Worm (Caenorhabditis elegans): Measurements from ENCODE around the gene ttbk-3.
"Not testable (repeated sequence)": the region's sequence is repeated elsewhere in the genome, so short reads cannot be mapped to it uniquely, and the experiment has no call there.

The ttbk-3 gene

DNA sequence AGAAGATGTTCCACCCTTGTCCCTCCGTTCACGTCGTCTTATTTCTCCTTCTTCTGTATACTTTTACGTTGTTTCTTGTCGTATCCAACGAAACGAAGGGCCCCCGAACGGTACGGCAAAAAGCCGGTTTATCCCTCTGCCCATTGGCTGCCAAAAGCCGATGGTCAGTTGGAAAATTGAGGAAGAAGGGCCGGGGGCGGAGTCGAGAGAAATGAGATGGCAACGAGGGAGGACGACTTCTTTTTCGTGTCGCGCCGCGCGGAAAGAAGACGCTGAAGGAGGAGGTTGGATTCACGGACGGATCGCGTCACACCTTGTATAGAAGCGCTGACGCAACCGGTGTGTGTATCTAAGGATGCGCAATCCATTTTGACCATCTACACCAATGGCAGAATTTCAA lies 25.4 kb upstream of the ttbk-3 start:
- TF ChIP-seq tra-4 (tag; optimal IDR thresholded peaks at IDR 0.05) (no peak), flt-1 (GFP tag; IDR thresholded peaks at IDR 0.05) (no peak), tbx-37 (GFP tag; conservative IDR thresholded peaks at IDR 0.05) (no peak), ets-7 (tag; optimal IDR thresholded peaks at IDR 0.05) (no peak), F13C5.2 (tag; optimal IDR thresholded peaks at IDR 0.05) (no peak), tbx-11 (GFP tag; IDR thresholded peaks at IDR 0.05) (no peak), ama-1 (optimal IDR thresholded peaks at IDR 0.05) (no peak), ceh-13 (GFP tag; optimal IDR thresholded peaks at IDR 0.05) (no peak), pes-1 (GFP tag; IDR thresholded peaks at IDR 0.05) (no peak), hmg-4 (GFP tag; optimal IDR thresholded peaks at IDR 0.05) (no peak), hmbx-1 (tag; optimal IDR thresholded peaks at IDR 0.05) (no peak), hnd-1 (tag; optimal IDR thresholded peaks at IDR 0.05) (no peak)

DNA sequence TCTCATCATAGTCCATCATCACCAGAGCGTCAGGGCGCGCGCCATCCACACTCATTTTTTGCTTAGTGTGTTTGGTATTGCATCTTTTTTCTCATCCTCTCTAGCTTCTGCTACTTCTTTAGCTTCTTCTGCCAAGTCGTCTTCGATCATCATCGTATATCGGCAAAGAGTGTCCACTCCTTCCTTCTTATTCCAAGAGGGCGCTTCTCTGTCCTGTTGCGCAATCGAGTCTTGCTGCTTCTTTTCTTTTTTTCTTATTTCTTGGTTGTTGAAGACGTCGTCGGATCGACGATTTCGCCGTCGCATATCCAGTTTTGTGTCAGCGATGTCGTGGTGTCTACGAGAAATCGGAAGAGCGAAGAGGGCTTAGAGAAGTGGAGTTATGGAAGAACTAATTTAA lies 23.3 kb upstream of the ttbk-3 start:
- TF ChIP-seq tra-4 (tag; optimal IDR thresholded peaks at IDR 0.05) (no peak), hmg-4 (GFP tag; optimal IDR thresholded peaks at IDR 0.05) (no peak), hnd-1 (tag; optimal IDR thresholded peaks at IDR 0.05) (no peak), ets-7 (tag; optimal IDR thresholded peaks at IDR 0.05) (no peak), ceh-13 (GFP tag; optimal IDR thresholded peaks at IDR 0.05) (no peak), flt-1 (GFP tag; IDR thresholded peaks at IDR 0.05) (no peak)

DNA sequence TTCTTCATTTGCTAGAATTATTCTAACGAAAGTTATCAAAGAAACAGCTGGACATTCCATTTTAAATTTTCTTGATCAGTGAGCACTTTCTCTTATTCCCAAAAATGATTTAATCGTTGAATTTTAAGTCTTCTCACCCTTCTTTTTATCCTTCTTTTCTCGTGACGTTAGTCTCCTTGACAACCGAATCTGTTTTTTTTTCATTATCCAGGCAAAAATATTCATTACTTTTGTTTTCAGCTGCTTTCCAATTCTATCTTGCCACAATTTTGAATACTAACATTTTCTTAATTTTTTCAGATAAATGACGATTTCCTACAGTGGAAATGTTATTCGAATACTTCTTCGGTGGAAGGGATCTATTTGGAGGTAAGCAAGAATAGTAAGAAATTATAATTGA lies 13.9 kb upstream of the ttbk-3 start, which contains the start of gene best-13:
Gene best-13, plus strand, starts transcription at position 301 of the 400 bp plus-strand sequence.
- TF ChIP-seq sea-1 (GFP tag; conservative IDR thresholded peaks at IDR 0.05), result no peak
- TF ChIP-seq ceh-36 (tag; optimal IDR thresholded peaks at IDR 0.05), result no peak

DNA sequence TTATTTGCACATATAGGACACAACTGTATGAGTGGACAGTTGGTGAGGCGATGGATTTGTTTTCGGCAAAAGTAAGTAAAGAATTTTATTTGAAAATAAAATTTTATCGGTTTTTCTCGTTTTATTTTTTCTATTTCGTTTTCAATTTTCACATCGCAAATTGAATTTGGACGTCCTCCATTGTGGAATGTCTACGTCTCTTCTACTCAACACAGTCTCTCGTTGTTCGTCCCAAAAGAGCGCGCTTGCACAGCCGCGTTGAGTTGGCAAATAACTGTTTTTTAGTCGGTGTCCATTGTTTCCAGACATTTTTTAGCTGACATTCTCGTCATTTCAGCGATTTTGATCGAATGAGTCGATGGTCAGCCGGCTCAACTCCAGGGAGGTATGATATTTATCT lies 9.5 kb upstream of the ttbk-3 start:
- no peak for TF ChIP-seq ceh-36 (tag; optimal IDR thresholded peaks at IDR 0.05)
- no peak for TF ChIP-seq sea-1 (GFP tag; conservative IDR thresholded peaks at IDR 0.05)
- no peak for TF ChIP-seq ceh-13 (GFP tag; optimal IDR thresholded peaks at IDR 0.05)
- no peak for TF ChIP-seq F13C5.2 (tag; optimal IDR thresholded peaks at IDR 0.05)
- TF ChIP-seq hmbx-1 (tag; optimal IDR thresholded peaks at IDR 0.05), result no peak
- TF ChIP-seq ama-1 (optimal IDR thresholded peaks at IDR 0.05), result no peak
- no peak for TF ChIP-seq flt-1 (GFP tag; IDR thresholded peaks at IDR 0.05)
- TF ChIP-seq aly-1 (tag; optimal IDR thresholded peaks at IDR 0.05), result no peak
- no peak for TF ChIP-seq tbx-37 (GFP tag; conservative IDR thresholded peaks at IDR 0.05)
- TF ChIP-seq pes-1 (GFP tag; IDR thresholded peaks at IDR 0.05), result no peak
- no peak for TF ChIP-seq B0310.2 (tag; optimal IDR thresholded peaks at IDR 0.05)
- TF ChIP-seq scrt-1 (GFP tag; IDR thresholded peaks at IDR 0.05), result no peak
- TF ChIP-seq ets-7 (tag; optimal IDR thresholded peaks at IDR 0.05), result no peak
- TF ChIP-seq tbx-11 (GFP tag; IDR thresholded peaks at IDR 0.05), result no peak
- no peak for TF ChIP-seq tra-4 (tag; optimal IDR thresholded peaks at IDR 0.05)
- TF ChIP-seq hnd-1 (tag; optimal IDR thresholded peaks at IDR 0.05), result no peak
- no peak for TF ChIP-seq hmg-4 (GFP tag; optimal IDR thresholded peaks at IDR 0.05)

DNA sequence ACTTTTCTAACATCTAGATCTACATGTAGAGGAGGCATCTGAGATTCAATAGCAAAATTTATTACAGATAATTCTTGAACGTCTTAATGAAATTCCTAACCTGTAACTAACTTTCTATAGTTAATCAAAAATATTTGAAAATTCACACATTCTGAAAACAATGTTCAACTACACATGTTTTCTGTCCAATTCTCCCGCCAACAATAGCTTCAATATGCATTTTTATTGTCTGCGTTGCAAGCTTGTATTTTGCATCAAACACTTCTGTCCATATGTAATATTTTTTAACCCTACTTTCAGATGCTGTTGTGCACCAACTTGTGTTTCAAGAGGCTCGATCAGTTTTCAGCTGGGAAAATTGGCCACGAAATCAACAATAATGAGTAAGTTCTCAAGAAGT lies 9.0 kb upstream of the ttbk-3 start, which contains the start of gene tbc-3:
Gene tbc-3, plus strand, starts transcription at position 301 of the 400 bp plus-strand sequence.
- no peak for TF ChIP-seq tbx-11 (GFP tag; IDR thresholded peaks at IDR 0.05)
- no peak for TF ChIP-seq B0310.2 (tag; optimal IDR thresholded peaks at IDR 0.05)
- no peak for TF ChIP-seq flt-1 (GFP tag; IDR thresholded peaks at IDR 0.05)
- no peak for TF ChIP-seq tbx-37 (GFP tag; conservative IDR thresholded peaks at IDR 0.05)
- no peak for TF ChIP-seq ets-7 (tag; optimal IDR thresholded peaks at IDR 0.05)
- no peak for TF ChIP-seq scrt-1 (GFP tag; IDR thresholded peaks at IDR 0.05)
- no peak for TF ChIP-seq sea-1 (GFP tag; conservative IDR thresholded peaks at IDR 0.05)
- TF ChIP-seq hmbx-1 (tag; optimal IDR thresholded peaks at IDR 0.05), result no peak
- TF ChIP-seq hnd-1 (tag; optimal IDR thresholded peaks at IDR 0.05), result no peak
- no peak for TF ChIP-seq ceh-13 (GFP tag; optimal IDR thresholded peaks at IDR 0.05)
- no peak for TF ChIP-seq hmg-4 (GFP tag; optimal IDR thresholded peaks at IDR 0.05)

DNA sequence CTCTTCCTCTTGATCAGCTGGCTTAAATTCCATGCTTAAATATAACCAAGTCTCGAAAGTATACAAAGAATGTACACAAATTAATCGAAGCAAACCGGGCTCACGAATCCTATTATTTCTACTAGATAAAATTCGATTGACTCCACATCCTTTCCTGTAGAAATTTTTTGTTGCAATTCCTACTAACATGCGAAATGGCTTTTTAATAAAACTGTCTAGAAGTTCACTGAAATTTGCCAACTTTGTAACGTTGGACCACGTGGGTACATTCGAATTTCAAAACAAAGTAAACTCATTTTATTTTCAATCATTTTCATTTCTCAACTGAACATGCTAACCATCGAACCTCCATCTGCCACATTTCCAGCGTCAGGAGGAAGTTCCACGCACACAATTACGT lies 5.3 kb upstream of the ttbk-3 start, which contains the start of gene ssp-32:
Gene ssp-32, plus strand, starts transcription at position 301 of the 400 bp plus-strand sequence.
- TF ChIP-seq aly-1 (tag; optimal IDR thresholded peaks at IDR 0.05) (no peak), ets-7 (tag; optimal IDR thresholded peaks at IDR 0.05) (no peak), flt-1 (GFP tag; IDR thresholded peaks at IDR 0.05) (no peak), tbx-11 (GFP tag; IDR thresholded peaks at IDR 0.05) (no peak), tra-4 (tag; optimal IDR thresholded peaks at IDR 0.05) (no peak), scrt-1 (GFP tag; IDR thresholded peaks at IDR 0.05) (no peak), hmg-4 (GFP tag; optimal IDR thresholded peaks at IDR 0.05) (no peak), F13C5.2 (tag; optimal IDR thresholded peaks at IDR 0.05) (no peak), sea-1 (GFP tag; conservative IDR thresholded peaks at IDR 0.05) (no peak), pes-1 (GFP tag; IDR thresholded peaks at IDR 0.05) (no peak), tbx-37 (GFP tag; conservative IDR thresholded peaks at IDR 0.05) (no peak), B0310.2 (tag; optimal IDR thresholded peaks at IDR 0.05) (no peak), ama-1 (optimal IDR thresholded peaks at IDR 0.05) (no peak), ceh-13 (GFP tag; optimal IDR thresholded peaks at IDR 0.05) (no peak), hmbx-1 (tag; optimal IDR thresholded peaks at IDR 0.05) (no peak), ceh-36 (tag; optimal IDR thresholded peaks at IDR 0.05) (no peak)

DNA sequence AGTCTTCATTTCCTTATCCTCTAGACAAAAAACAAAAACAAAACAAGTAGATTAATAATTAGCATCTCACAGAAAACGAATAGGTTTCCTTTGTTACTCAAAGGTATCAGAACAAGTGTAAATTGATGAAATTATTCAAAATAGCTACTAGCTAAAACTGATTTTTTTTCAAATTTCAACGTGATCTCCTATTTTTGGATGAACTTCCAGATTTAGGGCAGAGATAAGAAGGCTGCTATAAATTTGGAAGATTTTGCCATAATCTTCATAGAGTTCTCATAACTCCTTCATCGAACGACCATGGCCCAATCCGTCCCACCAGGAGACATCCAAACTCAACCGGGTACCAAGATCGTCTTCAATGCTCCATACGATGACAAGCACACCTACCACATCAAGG lies 4.6 kb upstream of the ttbk-3 start, which contains the start of gene msp-77:
Gene msp-77, plus strand, starts transcription at position 301 of the 400 bp plus-strand sequence.
- TF ChIP-seq F13C5.2 (tag; optimal IDR thresholded peaks at IDR 0.05); tbx-37 (GFP tag; conservative IDR thresholded peaks at IDR 0.05); ceh-36 (tag; optimal IDR thresholded peaks at IDR 0.05): not testable (repeated sequence)

DNA sequence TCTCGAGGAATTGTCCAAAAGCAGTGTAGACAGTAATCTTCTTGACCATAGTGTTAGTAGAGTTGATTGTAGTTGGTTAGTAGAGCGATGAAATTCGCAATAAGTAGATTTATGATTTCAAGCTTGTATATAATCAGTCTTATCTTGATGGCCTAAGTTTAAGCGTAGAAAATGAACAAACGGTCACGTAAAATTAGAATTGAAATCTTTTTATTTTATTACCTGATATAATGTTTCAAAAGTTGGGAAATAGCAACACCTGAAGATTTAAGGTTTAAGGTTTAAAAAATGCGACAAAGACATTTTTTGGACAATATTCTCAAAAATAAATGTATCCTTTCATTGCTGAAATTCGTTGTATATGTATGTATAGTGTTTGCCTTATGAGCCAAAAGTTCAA lies 3.9 kb upstream of the ttbk-3 start, which contains the start of gene sss-1:
Gene sss-1, minus strand, starts transcription at position 101 of the 400 bp plus-strand sequence.
- not testable (repeated sequence) for TF ChIP-seq ama-1 (optimal IDR thresholded peaks at IDR 0.05); F13C5.2 (tag; optimal IDR thresholded peaks at IDR 0.05); hmg-4 (GFP tag; optimal IDR thresholded peaks at IDR 0.05)

Measured in whole organism, early embryonic.